In the genomic region with DNA sequence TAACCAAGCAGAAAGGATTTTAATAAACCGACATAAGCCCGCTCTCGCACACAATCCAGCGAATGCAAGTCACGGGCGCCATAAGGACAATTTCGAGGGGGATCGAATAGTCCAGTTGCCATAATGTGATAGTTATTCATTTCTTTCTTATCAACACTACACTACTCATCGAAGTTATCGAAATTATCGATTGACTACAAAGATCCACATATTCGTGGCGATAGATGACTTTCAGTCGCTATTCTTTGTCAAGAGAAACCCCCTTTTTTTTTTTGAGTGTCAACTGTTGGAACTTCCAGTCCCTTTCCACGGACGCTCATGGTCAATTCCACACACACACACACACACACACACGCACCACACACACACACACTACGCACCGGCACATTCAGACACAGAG, we compare ENCODE assay signal across 4 fruit fly cellular contexts.
A peak's percentile ranks its signal among the peaks of the same experiment; 100 is the strongest.
TF ChIP-seq lines count a peak whose summit lies in the region.

No protein-coding gene starts in this region.

- TF ChIP-seq CTCF in whole organism, embryonic (GFP tag; optimal IDR thresholded peaks at IDR 0.05; lab: Kevin White, UChicago): no peak

TF ChIP-seq in whole organism, embryonic, 481 proteins besides CTCF, POLR2A, EP300 and RAD21:
- TF ChIP-seq nom (GFP tag; optimal IDR thresholded peaks at IDR 0.05; lab: Kevin White, UChicago) (peak; percentile 58), bsh (GFP tag; optimal IDR thresholded peaks at IDR 0.05; lab: Kevin White, UChicago) (peak in 1 of 2 experiments; percentile 45), Drgx (GFP tag; IDR thresholded peaks at IDR 0.05; lab: Robert Waterston, UW) (peak; percentile 25; the same call in 1 of the 2 replicates), slp2 (GFP tag; optimal IDR thresholded peaks at IDR 0.05; lab: Kevin White, UChicago) (no peak), sens (GFP tag; lab: Kevin White, UChicago) (peak; percentile 14)

TF ChIP-seq in whole organism, prepupa, 60 proteins besides CTCF, POLR2A, EP300 and RAD21 (continues in another document):
- peak; percentile 88 for TF ChIP-seq Sox15 (GFP tag; optimal IDR thresholded peaks at IDR 0.05; lab: Kevin White, UChicago)
- TF ChIP-seq Lpt (GFP tag; optimal IDR thresholded peaks at IDR 0.05; lab: Kevin White, UChicago): peak; percentile 69
- TF ChIP-seq CG6854 (GFP tag; optimal IDR thresholded peaks at IDR 0.05; lab: Kevin White, UChicago): peak; percentile 43
- peak; percentile 54 for TF ChIP-seq CG15336 (GFP tag; IDR thresholded peaks at IDR 0.05; lab: Robert Waterston, UW)
- peak; percentile 30 for TF ChIP-seq dac (GFP tag; optimal IDR thresholded peaks at IDR 0.05; lab: Kevin White, UChicago)
- TF ChIP-seq fd59A (GFP tag; optimal IDR thresholded peaks at IDR 0.05; lab: Kevin White, UChicago): peak; percentile 87
- TF ChIP-seq Hr38 (GFP tag; optimal IDR thresholded peaks at IDR 0.05; lab: Kevin White, UChicago): no peak
- TF ChIP-seq CG6276 (GFP tag; optimal IDR thresholded peaks at IDR 0.05; lab: Kevin White, UChicago): peak; percentile 28
- peak; percentile 87 for TF ChIP-seq svp (GFP tag; lab: Kevin White, UChicago)
- TF ChIP-seq Met (GFP tag; optimal IDR thresholded peaks at IDR 0.05; lab: Kevin White, UChicago): peak; percentile 82
- peak; percentile 78 for TF ChIP-seq achi (GFP tag; optimal IDR thresholded peaks at IDR 0.05; lab: Kevin White, UChicago)
- peak; percentile 58 for TF ChIP-seq CG9139 (GFP tag; optimal IDR thresholded peaks at IDR 0.05; lab: Kevin White, UChicago)
- peak; percentile 64; the same call in 2 of the 3 replicates for TF ChIP-seq eg (GFP tag; IDR thresholded peaks at IDR 0.05; lab: Robert Waterston, UW)
- peak; percentile 70 for TF ChIP-seq dsx (GFP tag; optimal IDR thresholded peaks at IDR 0.05; lab: Kevin White, UChicago; ENCODE audit: poor library complexity, severe bottlenecking)
- TF ChIP-seq spab (GFP tag; optimal IDR thresholded peaks at IDR 0.05; lab: Kevin White, UChicago): peak; percentile 83
- peak; percentile 86 for TF ChIP-seq esn (GFP tag; optimal IDR thresholded peaks at IDR 0.05; lab: Kevin White, UChicago)
- peak; percentile 87 for TF ChIP-seq CG10669 (GFP tag; optimal IDR thresholded peaks at IDR 0.05; lab: Kevin White, UChicago)
- TF ChIP-seq CG10631 (GFP tag; optimal IDR thresholded peaks at IDR 0.05; lab: Kevin White, UChicago): peak; percentile 80
- TF ChIP-seq CG11762 (GFP tag; optimal IDR thresholded peaks at IDR 0.05; lab: Kevin White, UChicago; ENCODE audit: insufficient read depth): peak; percentile 71
- peak; percentile 82 for TF ChIP-seq CG3032 (tag; optimal IDR thresholded peaks at IDR 0.05; lab: Kevin White, UChicago)
- TF ChIP-seq vri (GFP tag; optimal IDR thresholded peaks at IDR 0.05; lab: Kevin White, UChicago): peak; percentile 43
- TF ChIP-seq CG8119 (GFP tag; IDR thresholded peaks at IDR 0.05; lab: Robert Waterston, UW): peak; percentile 46; the same call in 2 of the 3 replicates
- peak; percentile 81 for TF ChIP-seq CG3919 (GFP tag; optimal IDR thresholded peaks at IDR 0.05; lab: Kevin White, UChicago)
- TF ChIP-seq CG8632 (GFP tag; optimal IDR thresholded peaks at IDR 0.05; lab: Kevin White, UChicago): peak; percentile 78
- TF ChIP-seq acj6 (GFP tag; optimal IDR thresholded peaks at IDR 0.05; lab: Kevin White, UChicago): peak; percentile 84
- no peak for TF ChIP-seq CG11294 (GFP tag; IDR thresholded peaks at IDR 0.05; lab: Robert Waterston, UW)

TF ChIP-seq in whole organism, pupa, 21 proteins besides CTCF, POLR2A, EP300 and RAD21:
- TF ChIP-seq CG13204 (GFP tag; optimal IDR thresholded peaks at IDR 0.05; lab: Kevin White, UChicago) (peak; percentile 47), CG12605 (GFP tag; IDR thresholded peaks at IDR 0.05; lab: Robert Waterston, UW) (no peak), CG34367 (tag; optimal IDR thresholded peaks at IDR 0.05; lab: Kevin White, UChicago) (peak; percentile 86), CG15710 (tag; optimal IDR thresholded peaks at IDR 0.05; lab: Kevin White, UChicago) (peak; percentile 91), EcR (GFP tag; optimal IDR thresholded peaks at IDR 0.05; lab: Kevin White, UChicago) (no peak), CG10348 (GFP tag; IDR thresholded peaks at IDR 0.05; lab: Robert Waterston, UW) (peak; percentile 43; the same call in 1 of the 2 replicates), CG17806 (tag; optimal IDR thresholded peaks at IDR 0.05; lab: Kevin White, UChicago) (peak; percentile 87), CG8159 (tag; optimal IDR thresholded peaks at IDR 0.05; lab: Kevin White, UChicago) (peak; percentile 91), D1 (tag; optimal IDR thresholded peaks at IDR 0.05; lab: Kevin White, UChicago) (peak; percentile 75), gl (tag; optimal IDR thresholded peaks at IDR 0.05; lab: Kevin White, UChicago) (peak; percentile 67), Snoo (tag; optimal IDR thresholded peaks at IDR 0.05; lab: Kevin White, UChicago) (peak; percentile 66), rn (GFP tag; IDR thresholded peaks at IDR 0.05; lab: Robert Waterston, UW) (peak; percentile 16; the same call in 1 of the 2 replicates), CG9948 (tag; optimal IDR thresholded peaks at IDR 0.05; lab: Kevin White, UChicago) (peak; percentile 86), fd96Ca (GFP tag; IDR thresholded peaks at IDR 0.05; lab: Robert Waterston, UW) (peak; percentile 62; the same call in 2 of the 3 replicates), CG4496 (GFP tag; IDR thresholded peaks at IDR 0.05; lab: Robert Waterston, UW) (0 out of 3 replicates have a peak, but pooled peaks have one; percentile 51), Pif1A (GFP tag; optimal IDR thresholded peaks at IDR 0.05; lab: Kevin White, UChicago) (peak; percentile 83), CG14655 (GFP tag; optimal IDR thresholded peaks at IDR 0.05; lab: Kevin White, UChicago) (peak; percentile 76), Ets98B (GFP tag; IDR thresholded peaks at IDR 0.05; lab: Robert Waterston, UW) (0 out of 2 replicates have a peak, but pooled peaks have one; percentile 11), Pif1B (GFP tag; optimal IDR thresholded peaks at IDR 0.05; lab: Kevin White, UChicago) (peak; percentile 76), CG8301 (tag; optimal IDR thresholded peaks at IDR 0.05; lab: Kevin White, UChicago) (peak; percentile 51), CG32121 (GFP tag; IDR thresholded peaks at IDR 0.05; lab: Robert Waterston, UW) (no peak)

TF ChIP-seq in whole organism, wandering third instar larva, 38 proteins besides CTCF, POLR2A, EP300 and RAD21:
- TF ChIP-seq OdsH (GFP tag; optimal IDR thresholded peaks at IDR 0.05; lab: Kevin White, UChicago) (peak; percentile 64), ey (GFP tag; optimal IDR thresholded peaks at IDR 0.05; lab: Kevin White, UChicago) (peak; percentile 80), fru (GFP tag; optimal IDR thresholded peaks at IDR 0.05; lab: Kevin White, UChicago) (peak; percentile 75), dl (GFP tag; optimal IDR thresholded peaks at IDR 0.05; lab: Kevin White, UChicago; ENCODE audit: insufficient read depth in 1 of 2, partially characterized antibody in 2 of 2) (no peak), h (GFP tag; optimal IDR thresholded peaks at IDR 0.05; lab: Kevin White, UChicago) (peak; percentile 65), tai (GFP tag; optimal IDR thresholded peaks at IDR 0.05; lab: Kevin White, UChicago) (no peak), HLH106 (tag; optimal IDR thresholded peaks at IDR 0.05; lab: Kevin White, UChicago) (peak; percentile 72), psq (GFP tag; optimal IDR thresholded peaks at IDR 0.05; lab: Kevin White, UChicago) (peak; percentile 53), dmrt93B (GFP tag; optimal IDR thresholded peaks at IDR 0.05; lab: Kevin White, UChicago) (peak; percentile 71), lola (GFP tag; optimal IDR thresholded peaks at IDR 0.05; lab: Kevin White, UChicago) (no peak), br (GFP tag; optimal IDR thresholded peaks at IDR 0.05; lab: Kevin White, UChicago) (peak; percentile 60), rgr (GFP tag; optimal IDR thresholded peaks at IDR 0.05; lab: Kevin White, UChicago) (peak; percentile 50), woc (GFP tag; optimal IDR thresholded peaks at IDR 0.05; lab: Kevin White, UChicago) (peak; percentile 27), dsf (GFP tag; optimal IDR thresholded peaks at IDR 0.05; lab: Kevin White, UChicago; ENCODE audit: borderline replicate concordance) (no peak), Dfd (GFP tag; optimal IDR thresholded peaks at IDR 0.05; lab: Kevin White, UChicago) (peak; percentile 86), Rel (GFP tag; optimal IDR thresholded peaks at IDR 0.05; lab: Kevin White, UChicago) (no peak), Rel (tag; optimal IDR thresholded peaks at IDR 0.05; lab: Kevin White, UChicago) (no peak), foxo (GFP tag; optimal IDR thresholded peaks at IDR 0.05; lab: Kevin White, UChicago) (peak in 1 of 2 experiments; percentile 78), Sp1 (GFP tag; optimal IDR thresholded peaks at IDR 0.05; lab: Kevin White, UChicago) (peak; percentile 73), Hnf4 (GFP tag; optimal IDR thresholded peaks at IDR 0.05; lab: Kevin White, UChicago) (peak; percentile 41), sage (GFP tag; optimal IDR thresholded peaks at IDR 0.05; lab: Kevin White, UChicago) (no peak), CG9705 (GFP tag; optimal IDR thresholded peaks at IDR 0.05; lab: Kevin White, UChicago) (peak; percentile 52), Jra (GFP tag; optimal IDR thresholded peaks at IDR 0.05; lab: Kevin White, UChicago) (peak; percentile 24)

Comparison
In these comparisons a context has a peak if more than half of its experiments do, and no peak if none do; other contexts are left out.
1. Of the 7 proteins assayed by ChIP-seq in both whole organism, embryonic and whole organism, prepupa: peak only in whole organism, embryonic: none; only in whole organism, prepupa: Blimp-1, CG16779, CG6854, Gug, Hr39, Lpt and 1 more; in both: none; in neither: 0.